Fruit fly (Drosophila melanogaster) whole organism, wandering third instar larva: Measurements from ENCODE around the gene CG32816.

Source experiments
- Abd-B ChIP-seq: fragments of >200 bp; optimal IDR thresholded peaks from 2 replicates; lab custom pipeline; 2017; ENCODE audit warnings: missing biosample characterization, missing genetic modification characterization
- CG32264 ChIP-seq: fragments of 200-800 bp; sonication (Bioruptor generic); optimal IDR thresholded peaks from 2 replicates; lab custom pipeline; 2016; ENCODE audit warnings: missing biosample characterization, missing genetic modification characterization
- CG9705 ChIP-seq: fragments of 200-800 bp; sonication (Bioruptor generic); optimal IDR thresholded peaks from 2 replicates; lab custom pipeline; 2018; ENCODE audit warnings: missing biosample characterization, mild to moderate bottlenecking, missing genetic modification characterization
- CrebA ChIP-seq: fragments of 200-800 bp; sonication (Bioruptor generic); optimal IDR thresholded peaks from 2 replicates; lab custom pipeline; 2016; ENCODE audit warnings: missing biosample characterization, mild to moderate bottlenecking, missing genetic modification characterization, borderline replicate concordance
- Dfd ChIP-seq: fragments of >200 bp; optimal IDR thresholded peaks from 2 replicates; lab custom pipeline; 2017; ENCODE audit warnings: missing biosample characterization, missing genetic modification characterization
- Dif ChIP-seq: fragments of 200-275, 200-300 bp; sonication (Bioruptor generic); optimal IDR thresholded peaks from 2 replicates; lab custom pipeline; 2018; ENCODE audit warnings: missing biosample characterization, missing genetic modification characterization; ENCODE audit not compliant: partially characterized antibody
- GATAd ChIP-seq: sonication (Bioruptor generic); optimal IDR thresholded peaks from 2 replicates; lab custom pipeline; 2016; ENCODE audit warnings: missing biosample characterization, missing genetic modification characterization
- HLH106 ChIP-seq: fragments of 200-800 bp; optimal IDR thresholded peaks from 3 replicates; lab custom pipeline; 2019; ENCODE audit warnings: missing biosample characterization, mild to moderate bottlenecking, missing genetic modification characterization, moderate library complexity
- Hnf4 ChIP-seq: fragments of 200-800 bp; sonication (Bioruptor generic); optimal IDR thresholded peaks from 2 replicates; lab custom pipeline; 2016; ENCODE audit warnings: missing biosample characterization, mild to moderate bottlenecking, missing genetic modification characterization
- Hr78 ChIP-seq: fragments of >200 bp; optimal IDR thresholded peaks from 2 replicates; lab custom pipeline; 2017; ENCODE audit warnings: missing biosample characterization, missing genetic modification characterization
- Hr83 ChIP-seq: fragments of 200-300 bp; sonication (Bioruptor generic); optimal IDR thresholded peaks from 2 replicates; lab custom pipeline; 2016; ENCODE audit warnings: missing biosample characterization, mild to moderate bottlenecking, missing genetic modification characterization, moderate library complexity; ENCODE audit not compliant: poor library complexity, severe bottlenecking
- Jra ChIP-seq: sonication (Bioruptor generic); optimal IDR thresholded peaks from 2 replicates; lab custom pipeline; 2016; ENCODE audit warnings: missing biosample characterization, missing genetic modification characterization
- Mio ChIP-seq: sonication (Bioruptor generic); optimal IDR thresholded peaks from 2 replicates; lab custom pipeline; 2016; ENCODE audit warnings: missing biosample characterization, missing genetic modification characterization
- Myc ChIP-seq: fragments of >200 bp; optimal IDR thresholded peaks from 2 replicates; lab custom pipeline; 2017
- N ChIP-seq: fragments of >200 bp; optimal IDR thresholded peaks from 2 replicates; lab custom pipeline; 2018; ENCODE audit warnings: missing biosample characterization, missing external identifiers, missing genetic modification characterization
- OdsH ChIP-seq: fragments of 200-800 bp; sonication (Bioruptor generic); optimal IDR thresholded peaks from 2 replicates; lab custom pipeline; 2016; ENCODE audit warnings: missing biosample characterization, mild to moderate bottlenecking, missing genetic modification characterization
- Rel ChIP-seq, 2 experiments: fragments of 200-800 bp; sonication (Bioruptor generic) in 1 of 2; optimal IDR thresholded peaks; 2 replicates in 1 of 2; 3 replicates in 1 of 2; lab custom pipeline; 2016 to 2019; ENCODE audit warnings: mild to moderate bottlenecking in 2 of 2, missing biosample characterization in 2 of 2, missing genetic modification characterization in 2 of 2, moderate library complexity in 1 of 2
- Sp1 ChIP-seq: fragments of 200-800 bp; sonication (Bioruptor generic); optimal IDR thresholded peaks from 3 replicates; lab custom pipeline; 2019; ENCODE audit warnings: missing biosample characterization, mild to moderate bottlenecking, missing genetic modification characterization, moderate library complexity
- Vsx2 ChIP-seq: fragments of 200-300, 225-300 bp; sonication (Bioruptor generic); optimal IDR thresholded peaks from 2 replicates; lab custom pipeline; 2018; ENCODE audit warnings: missing biosample characterization, missing genetic modification characterization; ENCODE audit not compliant: partially characterized antibody
- br ChIP-seq: fragments of 200-800 bp; sonication (Bioruptor generic); optimal IDR thresholded peaks from 2 replicates; lab custom pipeline; 2016; ENCODE audit warnings: missing biosample characterization, missing genetic modification characterization
- brk ChIP-seq: fragments of 200-800 bp; sonication (Bioruptor generic); optimal IDR thresholded peaks from 2 replicates; lab custom pipeline; 2016; ENCODE audit warnings: missing biosample characterization, mild to moderate bottlenecking, missing genetic modification characterization
- dl ChIP-seq, 2 experiments: fragments of 175-275, 200-275 bp in 1 of 2; fragments of 200-275 bp in 1 of 2; sonication (Bioruptor generic); optimal IDR thresholded peaks; lab custom pipeline; 2018; ENCODE audit warnings: mild to moderate bottlenecking in 2 of 2, missing biosample characterization in 2 of 2, missing genetic modification characterization in 2 of 2, moderate library complexity in 2 of 2; ENCODE audit not compliant: partially characterized antibody in 2 of 2, insufficient read depth in 1 of 2
- dmrt93B ChIP-seq: fragments of 200-800 bp; sonication (Bioruptor generic); optimal IDR thresholded peaks from 2 replicates; lab custom pipeline; 2018; ENCODE audit warnings: missing biosample characterization, mild to moderate bottlenecking, missing genetic modification characterization
- dsf ChIP-seq: sonication (Bioruptor generic); optimal IDR thresholded peaks from 2 replicates; lab custom pipeline; 2016; ENCODE audit warnings: missing biosample characterization, missing genetic modification characterization, borderline replicate concordance
- ey ChIP-seq: fragments of 200-800 bp; sonication (Bioruptor generic); optimal IDR thresholded peaks from 2 replicates; lab custom pipeline; 2016; ENCODE audit warnings: missing biosample characterization, missing genetic modification characterization
- foxo ChIP-seq, 2 experiments: fragments of 200-800 bp; sonication (Bioruptor generic); optimal IDR thresholded peaks; 2 replicates in 1 of 2; 3 replicates in 1 of 2; lab custom pipeline; 2016 to 2017; ENCODE audit warnings: missing biosample characterization in 2 of 2, missing genetic modification characterization in 2 of 2
- fru ChIP-seq: fragments of 200-800 bp; sonication (Bioruptor generic); optimal IDR thresholded peaks from 3 replicates; lab custom pipeline; 2016; ENCODE audit warnings: missing biosample characterization, mild to moderate bottlenecking, missing genetic modification characterization
- h ChIP-seq: fragments of 200-800 bp; sonication (Bioruptor generic); optimal IDR thresholded peaks from 3 replicates; lab custom pipeline; 2016; ENCODE audit warnings: missing biosample characterization, mild to moderate bottlenecking, missing genetic modification characterization
- jim ChIP-seq: fragments of 175-275, 200-325 bp; sonication (Bioruptor generic); optimal IDR thresholded peaks from 2 replicates; lab custom pipeline; 2016; ENCODE audit warnings: missing biosample characterization, mild to moderate bottlenecking, missing genetic modification characterization
- lola ChIP-seq: fragments of >200 bp; optimal IDR thresholded peaks from 2 replicates; lab custom pipeline; 2017; ENCODE audit warnings: missing biosample characterization, missing genetic modification characterization
- pan ChIP-seq: fragments of >200 bp; optimal IDR thresholded peaks from 2 replicates; lab custom pipeline; 2017
- psq ChIP-seq: fragments of 200-800 bp; sonication (Bioruptor generic); optimal IDR thresholded peaks from 3 replicates; lab custom pipeline; 2017; ENCODE audit warnings: missing biosample characterization, mild to moderate bottlenecking, missing genetic modification characterization, moderate library complexity
- rgr ChIP-seq: fragments of 200-800 bp; sonication (Bioruptor generic); optimal IDR thresholded peaks from 3 replicates; lab custom pipeline; 2016; ENCODE audit warnings: missing biosample characterization, mild to moderate bottlenecking, missing genetic modification characterization
- sage ChIP-seq: fragments of 200-800 bp; sonication (Bioruptor generic); optimal IDR thresholded peaks from 2 replicates; lab custom pipeline; 2016; ENCODE audit warnings: missing biosample characterization, mild to moderate bottlenecking, missing genetic modification characterization
- sv ChIP-seq: fragments of 200-800 bp; sonication (Bioruptor generic); optimal IDR thresholded peaks from 3 replicates; lab custom pipeline; 2016; ENCODE audit warnings: missing biosample characterization, missing genetic modification characterization
- tai ChIP-seq: sonication (Bioruptor generic); optimal IDR thresholded peaks from 2 replicates; lab custom pipeline; 2016; ENCODE audit warnings: missing biosample characterization, missing genetic modification characterization
- usp ChIP-seq: fragments of >200 bp; optimal IDR thresholded peaks from 2 replicates; lab custom pipeline; 2017; ENCODE audit warnings: missing biosample characterization, missing genetic modification characterization
- woc ChIP-seq: sonication (Bioruptor generic); optimal IDR thresholded peaks from 2 replicates; lab custom pipeline; 2016; ENCODE audit warnings: missing biosample characterization, mild to moderate bottlenecking, missing genetic modification characterization

Gene CG32816

dm6 chrX:452716-453115 is 17.8 kb downstream of the CG32816 start:
- no peak for TF ChIP-seq Rel (GFP tag; optimal IDR thresholded peaks at IDR 0.05; lab: Kevin White, UChicago)
- no peak for TF ChIP-seq Rel (tag; optimal IDR thresholded peaks at IDR 0.05; lab: Kevin White, UChicago)
- no peak for TF ChIP-seq CG9705 (GFP tag; lab: Kevin White, UChicago)

- no peak for TF ChIP-seq GATAd (GFP tag; lab: Kevin White, UChicago)
- TF ChIP-seq CrebA (GFP tag; lab: Kevin White, UChicago), result no peak
- TF ChIP-seq lola, result no peak
- TF ChIP-seq CG9705 (GFP tag; lab: Kevin White, UChicago), result no peak
- no peak for TF ChIP-seq sv (GFP tag; lab: Kevin White, UChicago)
- no peak for TF ChIP-seq Hnf4 (GFP tag; lab: Kevin White, UChicago)
- TF ChIP-seq Abd-B (GFP tag; lab: Kevin White, UChicago), result no peak
- TF ChIP-seq Mio (GFP tag; lab: Kevin White, UChicago), result no peak
- no peak for TF ChIP-seq Vsx2 (GFP tag; lab: Kevin White, UChicago)
Observed at dm6 chrX:448978-449377, 21.5 kb downstream of the CG32816 start.

- TF ChIP-seq Vsx2 (GFP tag; lab: Kevin White, UChicago), result no peak
- TF ChIP-seq rgr, result peak; percentile 84
- TF ChIP-seq Hr78 (GFP tag; lab: Kevin White, UChicago), result no peak
- TF ChIP-seq dl (GFP tag; optimal IDR thresholded peaks at IDR 0.05; lab: Kevin White, UChicago; ENCODE audit: insufficient read depth in 1 of 2, partially characterized antibody in 2 of 2), result no peak
- TF ChIP-seq Dfd (GFP tag; lab: Kevin White, UChicago), result no peak
- no peak for TF ChIP-seq lola
- TF ChIP-seq Sp1 (GFP tag; lab: Kevin White, UChicago), result peak; percentile 79
- TF ChIP-seq Jra (GFP tag; lab: Kevin White, UChicago), result peak; percentile 11
- peak; percentile 20 for TF ChIP-seq dsf (GFP tag; lab: Kevin White, UChicago)
- peak in 1 of 2 experiments; percentile 86 for TF ChIP-seq foxo (GFP tag; optimal IDR thresholded peaks at IDR 0.05; lab: Kevin White, UChicago)
- peak; percentile 59 for TF ChIP-seq dmrt93B (GFP tag; lab: Kevin White, UChicago)
- peak; percentile 38 for TF ChIP-seq Rel (GFP tag; optimal IDR thresholded peaks at IDR 0.05; lab: Kevin White, UChicago)
- peak; percentile 5 for TF ChIP-seq Rel (tag; optimal IDR thresholded peaks at IDR 0.05; lab: Kevin White, UChicago)
- TF ChIP-seq Abd-B (GFP tag; lab: Kevin White, UChicago), result no peak
- TF ChIP-seq pan (lab: Kevin White, UChicago), result no peak
- no peak for TF ChIP-seq jim (GFP tag; lab: Kevin White, UChicago)
- peak; percentile 77 for TF ChIP-seq br (GFP tag; lab: Kevin White, UChicago)
- peak; percentile 68 for TF ChIP-seq sage (GFP tag; lab: Kevin White, UChicago)
- TF ChIP-seq CrebA (GFP tag; lab: Kevin White, UChicago), result peak; percentile 37
- no peak for TF ChIP-seq N (GFP tag; lab: Kevin White, UChicago)
- TF ChIP-seq Mio (GFP tag; lab: Kevin White, UChicago), result no peak
- TF ChIP-seq fru (GFP tag; lab: Kevin White, UChicago), result peak; percentile 80
- TF ChIP-seq psq (GFP tag; lab: Kevin White, UChicago), result peak; percentile 71
- TF ChIP-seq Hnf4 (GFP tag; lab: Kevin White, UChicago), result peak; percentile 79
- TF ChIP-seq OdsH (GFP tag; lab: Kevin White, UChicago), result peak; percentile 79
- peak; percentile 69 for TF ChIP-seq tai (GFP tag; lab: Kevin White, UChicago)
- peak; percentile 81 for TF ChIP-seq ey (GFP tag; lab: Kevin White, UChicago)
- TF ChIP-seq CG32264, result peak; percentile 34
- TF ChIP-seq HLH106 (tag; lab: Kevin White, UChicago), result peak; percentile 80
- TF ChIP-seq Hr83 (GFP tag; lab: Kevin White, UChicago), result no peak
- no peak for TF ChIP-seq usp (GFP tag; lab: Kevin White, UChicago)
- no peak for TF ChIP-seq sv (GFP tag; lab: Kevin White, UChicago)
- TF ChIP-seq Myc, result no peak
- TF ChIP-seq Dif (GFP tag; lab: Kevin White, UChicago), result no peak
- no peak for TF ChIP-seq GATAd (GFP tag; lab: Kevin White, UChicago)
- TF ChIP-seq h, result peak; percentile 88
- TF ChIP-seq CG9705 (GFP tag; lab: Kevin White, UChicago), result peak; percentile 23
- TF ChIP-seq brk (GFP tag; lab: Kevin White, UChicago), result peak; percentile 73
- peak; percentile 66 for TF ChIP-seq woc (GFP tag; lab: Kevin White, UChicago)
Observed at dm6 chrX:448270-448669, 22.3 kb downstream of the CG32816 start.
